Worm (Caenorhabditis elegans): ENCODE results near the gene znf-593.

The znf-593 gene

ce11 chrIII:11946062-11946749, 27.7 kb upstream of the znf-593 start (continued):
- TF ChIP-seq pha-4 (GFP tag; IDR thresholded peaks at IDR 0.05) (peak; percentile 54; the same call in 1 of the 2 replicates), pha-4 (tag; optimal IDR thresholded peaks at IDR 0.05) (no peak), mdt-29 (GFP tag; IDR thresholded peaks at IDR 0.05) (peak; percentile 52; the same call in 1 of the 2 replicates), Y48G9A.11 (GFP tag; IDR thresholded peaks at IDR 0.05) (peak; percentile 81), ztf-11 (tag; optimal IDR thresholded peaks at IDR 0.05) (no peak), dpl-1 (GFP tag; optimal IDR thresholded peaks at IDR 0.05) (peak; percentile 81), lin-13 (GFP tag; optimal IDR thresholded peaks at IDR 0.05) (peak; percentile 24), F26F4.8 (GFP tag; conservative IDR thresholded peaks at IDR 0.05) (no peak), ceh-32 (tag; optimal IDR thresholded peaks at IDR 0.05; ENCODE audit: poor library complexity) (peak; percentile 28), lsy-2 (tag; optimal IDR thresholded peaks at IDR 0.05) (peak in 1 of 2 experiments; percentile 93), tag-97 (GFP tag; IDR thresholded peaks at IDR 0.05) (peak; percentile 91), vab-7 (GFP tag; IDR thresholded peaks at IDR 0.05) (0 out of 2 replicates have a peak, but pooled peaks have one; percentile 31), madf-9 (GFP tag; conservative IDR thresholded peaks at IDR 0.05) (peak; percentile 81), lin-38 (GFP tag; IDR thresholded peaks at IDR 0.05) (peak; percentile 80), nhr-102 (tag; optimal IDR thresholded peaks at IDR 0.05) (peak; percentile 67), zfp-2 (tag; optimal IDR thresholded peaks at IDR 0.05) (peak; percentile 13), Y75B8A.6 (GFP tag; IDR thresholded peaks at IDR 0.05) (no peak), nhr-76 (tag; optimal IDR thresholded peaks at IDR 0.05) (no peak), mep-1 (tag; optimal IDR thresholded peaks at IDR 0.05) (peak; percentile 78), T20F7.1 (GFP tag; optimal IDR thresholded peaks at IDR 0.05) (no peak), R02D3.7 (tag; optimal IDR thresholded peaks at IDR 0.05) (no peak), ztf-7 (tag; optimal IDR thresholded peaks at IDR 0.05) (peak; percentile 69), F49E8.2 (tag; optimal IDR thresholded peaks at IDR 0.05; ENCODE audit: borderline replicate concordance) (peak; percentile 79), php-3 (GFP tag; IDR thresholded peaks at IDR 0.05) (no peak), ZK546.5 (tag; optimal IDR thresholded peaks at IDR 0.05) (no peak), aly-2 (tag; optimal IDR thresholded peaks at IDR 0.05) (no peak), zfp-3 (GFP tag; conservative IDR thresholded peaks at IDR 0.05) (peak; percentile 86; the same call in 1 of the 2 replicates), dmd-9 (GFP tag; IDR thresholded peaks at IDR 0.05) (peak; percentile 96), rbr-2 (tag; optimal IDR thresholded peaks at IDR 0.05) (peak; percentile 73), aha-1 (tag) (peak; percentile 72), zag-1 (tag; optimal IDR thresholded peaks at IDR 0.05) (no peak), set-16 (GFP tag; IDR thresholded peaks at IDR 0.05) (peak; percentile 66), hif-1 (tag; optimal IDR thresholded peaks at IDR 0.05) (peak in 1 of 2 experiments; percentile 91), hlh-30 (tag; optimal IDR thresholded peaks at IDR 0.05; ENCODE audit: insufficient read depth) (peak; percentile 52), daf-19 (GFP tag; conservative IDR thresholded peaks at IDR 0.05) (no peak)

DNA sequence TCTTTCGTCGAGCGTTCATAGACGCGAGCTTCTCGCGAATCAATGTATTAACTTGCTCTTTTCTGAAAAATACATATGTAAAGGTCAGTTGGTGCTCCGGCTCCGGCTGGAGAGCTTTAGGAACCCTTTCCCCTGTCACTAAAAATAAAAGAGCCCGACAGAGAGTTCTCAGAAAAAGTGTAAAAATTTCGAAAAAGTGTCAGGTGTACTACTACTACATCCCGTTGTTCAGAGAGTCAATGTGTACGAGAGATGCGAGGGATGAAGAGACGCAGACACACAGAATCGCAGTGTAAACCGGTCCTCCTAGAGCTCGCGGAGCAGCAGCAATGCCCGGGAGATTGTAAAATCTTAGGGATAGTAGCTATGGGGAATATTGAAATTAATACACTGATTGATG, 24.1 kb upstream of the znf-593 start:
- TF ChIP-seq hlh-11 (tag; optimal IDR thresholded peaks at IDR 0.05), result peak; percentile 55
- no peak for TF ChIP-seq pha-4 (GFP tag; IDR thresholded peaks at IDR 0.05)
- no peak for TF ChIP-seq pha-4 (tag; optimal IDR thresholded peaks at IDR 0.05)
- TF ChIP-seq duxl-1 (tag; optimal IDR thresholded peaks at IDR 0.05; ENCODE audit: poor library complexity), result no peak
- TF ChIP-seq mdt-29 (GFP tag; IDR thresholded peaks at IDR 0.05), result no peak
- TF ChIP-seq lim-7 (GFP tag; IDR thresholded peaks at IDR 0.05), result no peak
- no peak for TF ChIP-seq unc-62 (GFP tag; optimal IDR thresholded peaks at IDR 0.05 in 1 of 2)
- TF ChIP-seq unc-62 (tag; optimal IDR thresholded peaks at IDR 0.05), result no peak
- no peak for TF ChIP-seq zfp-2 (tag; optimal IDR thresholded peaks at IDR 0.05)
- peak; percentile 81 for TF ChIP-seq aha-1 (tag)
- no peak for TF ChIP-seq T26A8.4 (GFP tag; IDR thresholded peaks at IDR 0.05)
- 0 out of 2 replicates have a peak, but pooled peaks have one; percentile 11 for TF ChIP-seq nhr-42 (GFP tag; IDR thresholded peaks at IDR 0.05)
- 0 out of 2 replicates have a peak, but pooled peaks have one; percentile 12 for TF ChIP-seq D1046.2 (GFP tag; IDR thresholded peaks at IDR 0.05)
- TF ChIP-seq F37D6.2 (tag; optimal IDR thresholded peaks at IDR 0.05), result no peak
- TF ChIP-seq daf-16 (GFP tag; optimal IDR thresholded peaks at IDR 0.05), result peak in 1 of 2 experiments; percentile 73
- no peak for TF ChIP-seq daf-16 (tag; optimal IDR thresholded peaks at IDR 0.05)
- TF ChIP-seq Y48G9A.11 (GFP tag; IDR thresholded peaks at IDR 0.05), result no peak
- no peak for TF ChIP-seq lin-38 (GFP tag; IDR thresholded peaks at IDR 0.05)
- TF ChIP-seq Y105C5A.15 (GFP tag; IDR thresholded peaks at IDR 0.05), result no peak
